Fruit fly (Drosophila melanogaster): ENCODE data around the gene CG17321.

DNA sequence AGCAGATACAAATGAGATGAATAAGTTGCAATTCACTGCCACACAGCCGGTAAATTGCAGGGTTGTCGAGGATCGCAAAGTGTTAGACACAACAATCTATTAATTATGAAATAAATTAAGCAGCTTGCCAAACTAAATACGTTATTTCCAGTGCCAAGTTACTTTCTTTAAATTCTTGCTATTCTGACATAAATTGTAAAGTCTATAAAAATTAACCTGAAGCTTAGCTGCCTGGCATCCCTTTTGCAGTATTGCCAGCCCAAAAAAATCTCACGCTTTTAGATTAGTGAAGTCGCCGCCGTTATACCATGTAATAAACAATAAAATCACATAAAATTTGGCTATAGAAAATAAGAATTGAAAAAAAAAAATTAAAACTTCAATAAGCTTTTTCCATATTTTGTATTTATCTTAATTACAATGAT lies 12.7 kb downstream of the CG17321 start:
- TF ChIP-seq sv (GFP tag; optimal IDR thresholded peaks at IDR 0.05) (peak; percentile 93), Hr78 (GFP tag; optimal IDR thresholded peaks at IDR 0.05) (no peak), usp (GFP tag; optimal IDR thresholded peaks at IDR 0.05) (no peak), pan (optimal IDR thresholded peaks at IDR 0.05) (peak; percentile 55), Mio (GFP tag; optimal IDR thresholded peaks at IDR 0.05) (peak; percentile 77), dl (GFP tag; optimal IDR thresholded peaks at IDR 0.05; ENCODE audit: insufficient read depth in 1 of 2, partially characterized antibody in 2 of 2) (no peak), h (GFP tag; optimal IDR thresholded peaks at IDR 0.05) (peak; percentile 98), fru (GFP tag; optimal IDR thresholded peaks at IDR 0.05) (peak; percentile 96), dmrt93B (GFP tag; optimal IDR thresholded peaks at IDR 0.05) (peak; percentile 90), GATAd (GFP tag; optimal IDR thresholded peaks at IDR 0.05) (peak; percentile 83), dsf (GFP tag; optimal IDR thresholded peaks at IDR 0.05; ENCODE audit: borderline replicate concordance) (peak; percentile 89), OdsH (GFP tag; optimal IDR thresholded peaks at IDR 0.05) (peak; percentile 95), jim (GFP tag; optimal IDR thresholded peaks at IDR 0.05) (no peak), Dfd (GFP tag; optimal IDR thresholded peaks at IDR 0.05) (peak; percentile 49)
